Fruit fly (Drosophila melanogaster) whole organism, embryonic: ENCODE data around the gene CG46462.

Source experiments
- Antp ChIP-seq: fragments of 200-800 bp; sonication (Bioruptor generic); optimal IDR thresholded peaks from 3 replicates; lab custom pipeline; 2016; ENCODE audit warnings: missing biosample characterization, missing genetic modification characterization
- BEAF-32 ChIP-seq: fragments of 200-800 bp; sonication (Bioruptor generic); optimal IDR thresholded peaks from 3 replicates; lab custom pipeline; 2017; ENCODE audit warnings: missing biosample characterization, missing genetic modification characterization, mild to moderate bottlenecking, moderate library complexity, missing genetic modification reagents
- BtbVII ChIP-seq: fragments of 200-800 bp; sonication (Bioruptor generic); optimal IDR thresholded peaks from 3 replicates; lab custom pipeline; 2017; ENCODE audit warnings: missing biosample characterization, mild to moderate bottlenecking, missing genetic modification characterization
- CG10462 ChIP-seq: fragments of 200-800 bp; sonication (Bioruptor generic); optimal IDR thresholded peaks from 2 replicates; lab custom pipeline; 2016; ENCODE audit warnings: missing biosample characterization, missing genetic modification characterization
- CG11456 ChIP-seq: fragments of 200-800 bp; sonication (Bioruptor generic); IDR thresholded peaks from 3 replicates; pipeline ENCODE4 v1.3.6; 2022; ENCODE audit warnings: missing biosample characterization, missing genetic modification characterization
- CG12104 ChIP-seq: fragments of 200-800 bp; sonication (Bioruptor generic); optimal IDR thresholded peaks from 3 replicates; lab custom pipeline; 2016; ENCODE audit warnings: missing biosample characterization, missing genetic modification characterization
- CG12299 ChIP-seq: fragments of 200-800 bp; sonication (Bioruptor generic); optimal IDR thresholded peaks from 2 replicates; lab custom pipeline; 2018; ENCODE audit warnings: missing biosample characterization, mild to moderate bottlenecking, missing genetic modification characterization
- CG14860 ChIP-seq: fragments of 200-800 bp; sonication (Bioruptor generic); IDR thresholded peaks from 3 replicates; pipeline ENCODE4 v1.3.6; 2022; ENCODE audit warnings: missing biosample characterization, missing genetic modification characterization; ENCODE audit not compliant: partially characterized antibody
- CG15269 ChIP-seq: fragments of 200-800 bp; sonication (Bioruptor generic); optimal IDR thresholded peaks from 2 replicates; lab custom pipeline; 2018; ENCODE audit warnings: missing biosample characterization, mild to moderate bottlenecking, missing genetic modification characterization, moderate library complexity
- CG1529 ChIP-seq: fragments of 200-800 bp; sonication (Bioruptor generic); optimal IDR thresholded peaks from 3 replicates; lab custom pipeline; 2018; ENCODE audit warnings: missing biosample characterization, missing genetic modification characterization
- CG17186 ChIP-seq: fragments of 200-800 bp; sonication (Bioruptor generic); optimal IDR thresholded peaks from 3 replicates; lab custom pipeline; 2017; ENCODE audit warnings: missing biosample characterization, missing genetic modification reagents, missing genetic modification characterization
- CG17361 ChIP-seq: fragments of 200-800 bp; sonication (Bioruptor generic); IDR thresholded peaks from 3 replicates; pipeline ENCODE4 v1.3.6; 2022; ENCODE audit warnings: missing biosample characterization, missing genetic modification characterization
- CG2120 ChIP-seq: fragments of 200-800 bp; sonication (Bioruptor generic); optimal IDR thresholded peaks from 3 replicates; lab custom pipeline; 2016; ENCODE audit warnings: missing biosample characterization, missing genetic modification characterization
- CG3065 ChIP-seq: fragments of 200-800 bp; sonication (Bioruptor generic); optimal IDR thresholded peaks from 2 replicates; lab custom pipeline; 2016; ENCODE audit warnings: missing biosample characterization, missing genetic modification characterization
- CG31365 ChIP-seq: fragments of 200-800 bp; sonication (Bioruptor generic); optimal IDR thresholded peaks from 2 replicates; lab custom pipeline; 2018; ENCODE audit warnings: missing biosample characterization, mild to moderate bottlenecking, missing genetic modification characterization
- CG3281 ChIP-seq: fragments of 200-800 bp; sonication (Bioruptor generic); optimal IDR thresholded peaks from 3 replicates; lab custom pipeline; 2017; ENCODE audit warnings: missing biosample characterization, mild to moderate bottlenecking, missing genetic modification characterization
- CG4282 ChIP-seq: fragments of 200-800 bp; sonication (Bioruptor generic); optimal IDR thresholded peaks from 2 replicates; lab custom pipeline; 2016; ENCODE audit warnings: missing biosample characterization, missing genetic modification characterization
- CG4424 ChIP-seq: fragments of 200-800 bp; sonication (Bioruptor generic); optimal IDR thresholded peaks from 3 replicates; lab custom pipeline; 2016; ENCODE audit warnings: missing biosample characterization, missing genetic modification characterization
- CG4854 ChIP-seq: fragments of 200-800 bp; sonication (Bioruptor generic); optimal IDR thresholded peaks from 2 replicates; lab custom pipeline; 2016; ENCODE audit warnings: missing biosample characterization, missing genetic modification characterization, inconsistent platforms
- CG6683 ChIP-seq: fragments of 200-800 bp; sonication (Bioruptor generic); optimal IDR thresholded peaks from 2 replicates; lab custom pipeline; 2017; ENCODE audit warnings: missing biosample characterization, mild to moderate bottlenecking, missing genetic modification characterization, missing genetic modification reagents
- CG6813 ChIP-seq: fragments of 200-800 bp; sonication (Bioruptor generic); optimal IDR thresholded peaks from 2 replicates; lab custom pipeline; 2017; ENCODE audit warnings: missing biosample characterization, missing genetic modification characterization, mild to moderate bottlenecking, moderate library complexity, missing genetic modification reagents
- Dad ChIP-seq: fragments of 200-800 bp; sonication (Bioruptor generic); optimal IDR thresholded peaks from 3 replicates; lab custom pipeline; 2016; ENCODE audit warnings: missing biosample characterization, missing genetic modification characterization
- ERR ChIP-seq: fragments of 200-800 bp; sonication (Bioruptor generic); optimal IDR thresholded peaks from 2 replicates; lab custom pipeline; 2016; ENCODE audit warnings: missing biosample characterization, missing genetic modification characterization
- HLH3B ChIP-seq: fragments of 200-800 bp; sonication (Bioruptor generic); IDR thresholded peaks from 2 replicates; pipeline ENCODE4 v1.3.6; 2022; ENCODE audit warnings: missing biosample characterization, missing genetic modification characterization
- Lpt ChIP-seq: fragments of >200 bp; optimal IDR thresholded peaks from 2 replicates; lab custom pipeline; 2018; ENCODE audit warnings: missing biosample characterization, missing genetic modification characterization
- NC2α ChIP-seq: fragments of 200-800 bp; sonication (Bioruptor generic); optimal IDR thresholded peaks from 2 replicates; lab custom pipeline; 2016; ENCODE audit warnings: missing biosample characterization, missing genetic modification characterization
- NfI ChIP-seq: fragments of 200-800 bp; sonication (Bioruptor generic); optimal IDR thresholded peaks from 3 replicates; lab custom pipeline; 2018; ENCODE audit warnings: missing biosample characterization, mild to moderate bottlenecking, missing genetic modification characterization, moderate library complexity
- Ravus ChIP-seq: fragments of 200-800 bp; sonication (Bioruptor generic); IDR thresholded peaks from 2 replicates; pipeline ENCODE4 v1.3.6; 2022; ENCODE audit warnings: missing biosample characterization, missing genetic modification characterization
- Side ChIP-seq: fragments of 200-800 bp; sonication (Bioruptor generic); optimal IDR thresholded peaks from 2 replicates; lab custom pipeline; 2016; ENCODE audit warnings: missing biosample characterization, missing genetic modification characterization
- Spps ChIP-seq: fragments of 200-800 bp; sonication (Bioruptor generic); optimal IDR thresholded peaks from 2 replicates; lab custom pipeline; 2018; ENCODE audit warnings: missing biosample characterization, mild to moderate bottlenecking, missing genetic modification characterization
- Vsx1 ChIP-seq: fragments of 200-800 bp; sonication (Bioruptor generic); optimal IDR thresholded peaks from 2 replicates; lab custom pipeline; 2017; ENCODE audit warnings: missing biosample characterization, mild to moderate bottlenecking, missing genetic modification characterization, missing genetic modification reagents
- Xbp1 ChIP-seq: fragments of 200-800 bp; sonication (Bioruptor generic); optimal IDR thresholded peaks from 3 replicates; lab custom pipeline; 2016; ENCODE audit warnings: missing biosample characterization, mild to moderate bottlenecking, missing genetic modification characterization
- al ChIP-seq: fragments of 200-800 bp; sonication (Bioruptor generic); IDR thresholded peaks from 2 replicates; pipeline ENCODE4 v1.3.6; 2022; ENCODE audit warnings: missing biosample characterization, missing genetic modification characterization
- ci ChIP-seq: fragments of 200-800 bp; sonication (Bioruptor generic); IDR thresholded peaks from 3 replicates; pipeline ENCODE4 v1.3.6; 2022; ENCODE audit warnings: missing biosample characterization, missing genetic modification characterization
- dmrt11E ChIP-seq: fragments of 200-800 bp; sonication (Bioruptor generic); optimal IDR thresholded peaks from 3 replicates; lab custom pipeline; 2018; ENCODE audit warnings: missing biosample characterization, mild to moderate bottlenecking, missing genetic modification characterization, moderate library complexity
- dpn ChIP-seq, 2 experiments: fragments of 200-800 bp; sonication (Bioruptor generic); optimal IDR thresholded peaks; 3 replicates each; lab custom pipeline; 2016; ENCODE audit warnings: missing biosample characterization in 2 of 2, missing genetic modification characterization in 2 of 2
- grn ChIP-seq: fragments of 200-800 bp; sonication (Bioruptor generic); optimal IDR thresholded peaks from 3 replicates; lab custom pipeline; 2017; ENCODE audit warnings: missing biosample characterization, missing genetic modification characterization
- gro ChIP-seq: fragments of 200-800 bp; sonication (Bioruptor generic); optimal IDR thresholded peaks from 2 replicates; lab custom pipeline; 2016; ENCODE audit warnings: missing biosample characterization, missing genetic modification characterization
- lbe ChIP-seq: fragments of 200-800 bp; sonication (Bioruptor generic); optimal IDR thresholded peaks from 2 replicates; lab custom pipeline; 2016; ENCODE audit warnings: missing biosample characterization, mild to moderate bottlenecking, missing genetic modification characterization
- mld ChIP-seq: fragments of 200-800 bp; sonication (Bioruptor generic); IDR thresholded peaks from 3 replicates; pipeline ENCODE4 v1.3.6; 2022; ENCODE audit warnings: missing biosample characterization, missing genetic modification characterization; ENCODE audit not compliant: partially characterized antibody
- nerfin-1 ChIP-seq: fragments of 200-800 bp; sonication (Bioruptor generic); optimal IDR thresholded peaks from 3 replicates; lab custom pipeline; 2019; ENCODE audit warnings: missing biosample characterization, mild to moderate bottlenecking, missing genetic modification characterization, moderate library complexity
- nmo ChIP-seq: fragments of 200-800 bp; sonication (Bioruptor generic); optimal IDR thresholded peaks from 2 replicates; lab custom pipeline; 2018; ENCODE audit warnings: missing biosample characterization, mild to moderate bottlenecking, missing genetic modification characterization, moderate library complexity
- nom ChIP-seq: fragments of 200-800 bp; sonication (Bioruptor generic); optimal IDR thresholded peaks from 2 replicates; lab custom pipeline; 2017; ENCODE audit warnings: missing biosample characterization, missing genetic modification characterization, mild to moderate bottlenecking, moderate library complexity, missing genetic modification reagents
- ro ChIP-seq: fragments of 200-800 bp; sonication (Bioruptor generic); IDR thresholded peaks from 2 replicates; pipeline ENCODE4 v1.3.6; 2022; ENCODE audit warnings: missing biosample characterization, missing genetic modification characterization
- tna ChIP-seq: fragments of 200-800 bp; sonication (Bioruptor generic); IDR thresholded peaks from 2 replicates; pipeline ENCODE4 v1.3.6; 2022; ENCODE audit warnings: missing biosample characterization, missing genetic modification characterization; ENCODE audit not compliant: partially characterized antibody
- tx ChIP-seq: fragments of 200-800 bp; sonication (Bioruptor generic); optimal IDR thresholded peaks from 2 replicates; lab custom pipeline; 2016; ENCODE audit warnings: missing biosample characterization, missing genetic modification characterization
- vnd ChIP-seq: fragments of 200-800 bp; sonication (Bioruptor generic); IDR thresholded peaks from 3 replicates; pipeline ENCODE4 v1.3.6; 2022; ENCODE audit warnings: missing biosample characterization, missing genetic modification characterization; ENCODE audit not compliant: partially characterized antibody
- zfh2 ChIP-seq: fragments of 200-800 bp; sonication (Bioruptor generic); optimal IDR thresholded peaks from 2 replicates; lab custom pipeline; 2016; ENCODE audit warnings: missing biosample characterization, missing genetic modification characterization

The CG46462 gene

dm6 chr3L:19902560-19903399, 28.7 kb upstream of the CG46462 start (continued):
- TF ChIP-seq Dad, result peak; percentile 86
- peak; percentile 95 for TF ChIP-seq nom
- TF ChIP-seq CG6683 (GFP tag; lab: Kevin White, UChicago), result peak; percentile 58
- peak; percentile 72 for TF ChIP-seq CG17361
- peak; percentile 80 for TF ChIP-seq CG31365 (tag; lab: Kevin White, UChicago)
- TF ChIP-seq HLH3B (GFP tag; lab: Robert Waterston, UW), result peak; percentile 96
- TF ChIP-seq vnd (GFP tag; lab: Robert Waterston, UW), result 0 out of 3 replicates have a peak, but pooled peaks have one; percentile 38
- peak; percentile 86 for TF ChIP-seq gro (GFP tag; lab: Kevin White, UChicago)
- peak; percentile 84 for TF ChIP-seq CG10462 (GFP tag; lab: Kevin White, UChicago)
- peak; percentile 95 for TF ChIP-seq CG11456 (GFP tag; lab: Robert Waterston, UW)
- peak; percentile 92 for TF ChIP-seq CG4424
- peak; percentile 97 for TF ChIP-seq CG15269
- TF ChIP-seq ci (GFP tag; lab: Robert Waterston, UW), result peak; percentile 96
- TF ChIP-seq Spps (tag; lab: Kevin White, UChicago), result peak; percentile 64
- peak; percentile 98 for TF ChIP-seq Antp (GFP tag; lab: Kevin White, UChicago)
- peak; percentile 55 for TF ChIP-seq CG17186 (GFP tag; lab: Kevin White, UChicago)
- peak; percentile 74 for TF ChIP-seq grn
- TF ChIP-seq Side (GFP tag; lab: Kevin White, UChicago), result peak; percentile 97
- TF ChIP-seq dmrt11E (tag; lab: Kevin White, UChicago), result peak; percentile 81
- peak; percentile 93 for TF ChIP-seq NfI (GFP tag; lab: Kevin White, UChicago)
- no peak for TF ChIP-seq mld
- peak; percentile 91 for TF ChIP-seq CG12104 (GFP tag; lab: Kevin White, UChicago)
- TF ChIP-seq lbe (GFP tag; lab: Kevin White, UChicago), result peak; percentile 97
- TF ChIP-seq nmo (GFP tag; lab: Kevin White, UChicago), result peak; percentile 94
- TF ChIP-seq Vsx1 (GFP tag; lab: Kevin White, UChicago), result peak; percentile 87
- peak; percentile 84 for TF ChIP-seq CG1529
- peak; percentile 84 for TF ChIP-seq nerfin-1
- TF ChIP-seq Xbp1 (GFP tag; lab: Kevin White, UChicago), result peak; percentile 96
- peak; percentile 97 for TF ChIP-seq zfh2 (GFP tag; lab: Kevin White, UChicago)
- TF ChIP-seq CG6813 (GFP tag; lab: Kevin White, UChicago), result peak; percentile 90
- TF ChIP-seq Lpt, result no peak
- peak; percentile 71 for TF ChIP-seq CG3065
- TF ChIP-seq ERR (GFP tag; lab: Kevin White, UChicago), result peak; percentile 93
- TF ChIP-seq tx (GFP tag; lab: Kevin White, UChicago), result peak; percentile 96
- peak; percentile 94 for TF ChIP-seq CG3281 (GFP tag; lab: Kevin White, UChicago)
- peak; percentile 87 for TF ChIP-seq al (GFP tag; lab: Robert Waterston, UW)
- TF ChIP-seq CG4854 (GFP tag; lab: Kevin White, UChicago), result peak; percentile 79
- peak; percentile 98 for TF ChIP-seq CG2120 (GFP tag; lab: Kevin White, UChicago)
- TF ChIP-seq CG12299 (tag; lab: Kevin White, UChicago), result peak; percentile 87
- peak; percentile 85 for TF ChIP-seq BtbVII
- peak; percentile 93 for TF ChIP-seq CG4282 (GFP tag; lab: Kevin White, UChicago)
- TF ChIP-seq BEAF-32 (GFP tag; lab: Kevin White, UChicago), result peak; percentile 17
- peak; percentile 79 for TF ChIP-seq Ravus (GFP tag; lab: Robert Waterston, UW)
- no peak; the same call in 1 of the 2 replicates for TF ChIP-seq ro (GFP tag; lab: Robert Waterston, UW)
- no peak for TF ChIP-seq CG14860
- peak; percentile 90 for TF ChIP-seq NC2α (GFP tag; lab: Kevin White, UChicago)
- TF ChIP-seq tna (GFP tag; lab: Robert Waterston, UW), result no peak
- TF ChIP-seq dpn (GFP tag; optimal IDR thresholded peaks at IDR 0.05; lab: Kevin White, UChicago), result peak; percentile 90 to 97
